Worm (Caenorhabditis elegans) whole organism, L4 larva: ENCODE data around the gene Y73B6BL.288.

Source experiments
- F10B5.3 ChIP-seq: sonication (generic microtip); optimal IDR thresholded peaks from 2 replicates; lab custom pipeline; 2016; ENCODE audit warnings: mild to moderate bottlenecking, missing genetic modification characterization, missing compliant biosample characterization
- F26F4.8 ChIP-seq: fragments of 200-800 bp; sonication (Bioruptor generic); conservative IDR thresholded peaks from 2 replicates; pipeline ENCODE4 v1.3.6; 2022; ENCODE audit warnings: missing genetic modification characterization, missing compliant biosample characterization
- F37D6.2 ChIP-seq: sonication (generic microtip); optimal IDR thresholded peaks from 2 replicates; lab custom pipeline; 2016; ENCODE audit warnings: mild to moderate bottlenecking, missing genetic modification characterization, missing compliant biosample characterization
- Y105C5A.15 ChIP-seq: fragments of 200-800 bp; sonication (Bioruptor generic); IDR thresholded peaks from 2 replicates; pipeline ENCODE4 v1.3.6; 2022; ENCODE audit warnings: missing genetic modification characterization, missing compliant biosample characterization
- arid-1 ChIP-seq: fragments of 200-800 bp; sonication (Bioruptor generic); conservative IDR thresholded peaks from 2 replicates; pipeline ENCODE4 v1.3.6; 2022; ENCODE audit warnings: missing genetic modification reagents, missing genetic modification characterization, missing compliant biosample characterization
- attf-4 ChIP-seq: sonication (generic microtip); optimal IDR thresholded peaks from 3 replicates; lab custom pipeline; 2017; ENCODE audit warnings: missing biosample characterization, missing genetic modification characterization
- cey-2 ChIP-seq: sonication (generic microtip); optimal IDR thresholded peaks from 3 replicates; lab custom pipeline; 2017; ENCODE audit warnings: missing genetic modification characterization, mild to moderate bottlenecking, missing compliant biosample characterization, antibody characterized with exemption, borderline replicate concordance; ENCODE audit not compliant: insufficient read depth
- ctbp-1 ChIP-seq: fragments of 200-800 bp; sonication (Bioruptor generic); IDR thresholded peaks from 2 replicates; pipeline ENCODE4 v1.3.6; 2022; ENCODE audit warnings: missing genetic modification reagents, missing genetic modification characterization, missing compliant biosample characterization
- daf-16 ChIP-seq, 3 experiments: sonication (generic microtip); optimal IDR thresholded peaks; 2 replicates each; lab custom pipeline; 2016 to 2017; ENCODE audit warnings: missing genetic modification characterization in 3 of 3, missing genetic modification reagents in 3 of 3, mild to moderate bottlenecking in 2 of 3, missing compliant biosample characterization in 2 of 3, missing biosample characterization in 1 of 3, moderate library complexity in 1 of 3
- daf-19 ChIP-seq: fragments of 200-800 bp; sonication (Bioruptor generic); conservative IDR thresholded peaks from 2 replicates; pipeline ENCODE4 v1.3.6; 2022; ENCODE audit warnings: missing genetic modification characterization, missing compliant biosample characterization
- dmd-6 ChIP-seq: fragments of 200-800 bp; sonication (Bioruptor generic); IDR thresholded peaks from 2 replicates; pipeline ENCODE4 v1.3.6; 2022; ENCODE audit warnings: missing genetic modification reagents, missing genetic modification characterization, missing compliant biosample characterization
- dmd-8 ChIP-seq: fragments of 200-800 bp; sonication (Bioruptor generic); IDR thresholded peaks from 2 replicates; pipeline ENCODE4 v1.3.6; 2022; ENCODE audit warnings: missing genetic modification characterization, missing compliant biosample characterization
- dmd-9 ChIP-seq: fragments of 200-800 bp; sonication (Bioruptor generic); IDR thresholded peaks from 2 replicates; pipeline ENCODE4 v1.3.6; 2022; ENCODE audit warnings: missing genetic modification reagents, missing genetic modification characterization, missing compliant biosample characterization
- duxl-1 ChIP-seq: sonication (generic microtip); optimal IDR thresholded peaks from 2 replicates; lab custom pipeline; 2016; ENCODE audit warnings: mild to moderate bottlenecking, missing genetic modification characterization, moderate library complexity, missing compliant biosample characterization; ENCODE audit not compliant: poor library complexity
- dve-1 ChIP-seq: sonication (generic microtip); optimal IDR thresholded peaks from 2 replicates; lab custom pipeline; 2017; ENCODE audit warnings: antibody characterized with exemption, mild to moderate bottlenecking, missing genetic modification characterization, missing compliant biosample characterization; ENCODE audit not compliant: insufficient read depth
- egl-43 ChIP-seq: fragments of 200-800 bp; sonication (Bioruptor generic); IDR thresholded peaks from 2 replicates; pipeline ENCODE4 v1.3.6; 2022; ENCODE audit warnings: missing genetic modification reagents, missing genetic modification characterization, missing compliant biosample characterization
- fkh-10 ChIP-seq: fragments of 150-350 bp; optimal IDR thresholded peaks from 2 replicates; lab custom pipeline; 2014; ENCODE audit warnings: missing biosample characterization, missing genetic modification reagents, missing genetic modification characterization
- fos-1 ChIP-seq: fragments of 150-350 bp; optimal IDR thresholded peaks from 2 replicates; lab custom pipeline; 2014; ENCODE audit warnings: missing biosample characterization, missing genetic modification characterization
- gei-8 ChIP-seq: fragments of 200-800 bp; sonication (Bioruptor generic); optimal IDR thresholded peaks from 2 replicates; lab custom pipeline; 2018; ENCODE audit warnings: mild to moderate bottlenecking, missing genetic modification characterization, missing compliant biosample characterization
- hif-1 ChIP-seq, 2 experiments: sonication (generic microtip); optimal IDR thresholded peaks; 2 replicates each; lab custom pipeline; 2016 to 2017; ENCODE audit warnings: missing compliant biosample characterization in 2 of 2, missing genetic modification characterization in 2 of 2, missing genetic modification reagents in 2 of 2, missing genotype in 2 of 2, mild to moderate bottlenecking in 1 of 2
- hmg-1.1 ChIP-seq: fragments of 200-800 bp; sonication (Bioruptor generic); IDR thresholded peaks from 2 replicates; pipeline ENCODE4 v1.3.6; 2022; ENCODE audit warnings: missing genetic modification reagents, missing genetic modification characterization, missing compliant biosample characterization
- jun-1 ChIP-seq: fragments of 150-350 bp; optimal IDR thresholded peaks from 2 replicates; lab custom pipeline; 2014; ENCODE audit warnings: missing biosample characterization, missing genetic modification reagents, missing genetic modification characterization
- lim-7 ChIP-seq: fragments of 200-800 bp; sonication (Bioruptor generic); IDR thresholded peaks from 2 replicates; pipeline ENCODE4 v1.3.6; 2022; ENCODE audit warnings: missing genetic modification characterization, missing compliant biosample characterization
- lin-1 ChIP-seq: fragments of 200-800 bp; sonication (Bioruptor generic); IDR thresholded peaks from 2 replicates; pipeline ENCODE4 v1.3.6; 2022; ENCODE audit warnings: missing genetic modification reagents, missing genetic modification characterization, missing compliant biosample characterization
- lin-15B ChIP-seq: fragments of 150-350 bp; sonication (generic microtip); optimal IDR thresholded peaks from 3 replicates; lab custom pipeline; 2014; ENCODE audit warnings: missing biosample characterization, missing genetic modification characterization
- lin-29 ChIP-seq: fragments of 200-800 bp; sonication (Bioruptor generic); IDR thresholded peaks from 2 replicates; pipeline ENCODE4 v1.3.6; 2022; ENCODE audit warnings: missing genetic modification reagents, missing genetic modification characterization, missing compliant biosample characterization
- lin-39 ChIP-seq: fragments of 150-350 bp; optimal IDR thresholded peaks from 2 replicates; lab custom pipeline; 2014; ENCODE audit warnings: missing biosample characterization, missing genetic modification reagents, missing genetic modification characterization
- lir-3 ChIP-seq: sonication (generic microtip); optimal IDR thresholded peaks from 2 replicates; lab custom pipeline; 2016; ENCODE audit warnings: mild to moderate bottlenecking, missing genetic modification characterization, missing compliant biosample characterization
- madf-5 ChIP-seq, 2 experiments: fragments of 200-800 bp; sonication (Bioruptor generic); IDR thresholded peaks; 2 replicates each; pipeline ENCODE4 v1.3.6; 2022; ENCODE audit warnings: missing compliant biosample characterization in 2 of 2, missing genetic modification characterization in 2 of 2
- madf-9 ChIP-seq: fragments of 200-800 bp; sonication (Bioruptor generic); conservative IDR thresholded peaks from 2 replicates; pipeline ENCODE4 v1.3.6; 2022; ENCODE audit warnings: missing genetic modification reagents, missing genetic modification characterization, missing compliant biosample characterization
- mes-2 ChIP-seq: sonication (generic microtip); optimal IDR thresholded peaks from 2 replicates; lab custom pipeline; 2016; ENCODE audit warnings: missing genotype, mild to moderate bottlenecking, missing genetic modification characterization, missing compliant biosample characterization; ENCODE audit not compliant: poor library complexity, severe bottlenecking
- mxl-2 ChIP-seq: fragments of 200-800 bp; sonication (Bioruptor generic); conservative IDR thresholded peaks from 2 replicates; pipeline ENCODE4 v1.3.6; 2022; ENCODE audit warnings: missing genetic modification reagents, missing genetic modification characterization, missing compliant biosample characterization
- nhr-102 ChIP-seq: sonication (generic microtip); optimal IDR thresholded peaks from 2 replicates; lab custom pipeline; 2016; ENCODE audit warnings: mild to moderate bottlenecking, missing genetic modification characterization, moderate library complexity, missing compliant biosample characterization
- nhr-11 ChIP-seq: fragments of 150-350 bp; optimal IDR thresholded peaks from 2 replicates; lab custom pipeline; 2014; ENCODE audit warnings: missing biosample characterization, missing genetic modification characterization
- nhr-41 ChIP-seq: fragments of 200-800 bp; sonication (Bioruptor generic); IDR thresholded peaks from 2 replicates; pipeline ENCODE4 v1.3.6; 2022; ENCODE audit warnings: missing genetic modification reagents, missing genetic modification characterization, missing compliant biosample characterization
- nhr-42 ChIP-seq: fragments of 200-800 bp; sonication (Bioruptor generic); IDR thresholded peaks from 2 replicates; pipeline ENCODE4 v1.3.6; 2022; ENCODE audit warnings: missing genetic modification characterization, missing compliant biosample characterization
- nhr-76 ChIP-seq: fragments of 150-350 bp; optimal IDR thresholded peaks from 2 replicates; lab custom pipeline; 2014; ENCODE audit warnings: missing biosample characterization, missing genetic modification characterization
- nhr-77 ChIP-seq: fragments of 150-350 bp; optimal IDR thresholded peaks from 2 replicates; lab custom pipeline; 2014; ENCODE audit warnings: missing biosample characterization, missing genetic modification characterization
- php-3 ChIP-seq: fragments of 200-800 bp; sonication (Bioruptor generic); IDR thresholded peaks from 2 replicates; pipeline ENCODE4 v1.3.6; 2022; ENCODE audit warnings: missing genetic modification reagents, missing genetic modification characterization, missing compliant biosample characterization
- set-16 ChIP-seq: fragments of 200-800 bp; sonication (Bioruptor generic); IDR thresholded peaks from 2 replicates; pipeline ENCODE4 v1.3.6; 2022; ENCODE audit warnings: missing genetic modification reagents, missing genetic modification characterization, missing compliant biosample characterization
- skn-1 ChIP-seq: fragments of 150-350 bp; optimal IDR thresholded peaks from 2 replicates; lab custom pipeline; 2014; ENCODE audit warnings: missing biosample characterization, missing genetic modification characterization
- snpc-1.2 ChIP-seq: fragments of 200-800 bp; sonication (Bioruptor generic); IDR thresholded peaks from 2 replicates; pipeline ENCODE4 v1.3.6; 2022; ENCODE audit warnings: missing genetic modification reagents, missing genetic modification characterization, missing compliant biosample characterization
- spr-1 ChIP-seq: sonication (generic microtip); optimal IDR thresholded peaks from 2 replicates; lab custom pipeline; 2016; ENCODE audit warnings: mild to moderate bottlenecking, missing genetic modification characterization, missing compliant biosample characterization
- tag-97 ChIP-seq: fragments of 200-800 bp; sonication (Bioruptor generic); IDR thresholded peaks from 2 replicates; pipeline ENCODE4 v1.3.6; 2022; ENCODE audit warnings: missing genetic modification characterization, missing compliant biosample characterization
- unc-39 ChIP-seq: sonication (generic microtip); optimal IDR thresholded peaks from 2 replicates; lab custom pipeline; 2017; ENCODE audit warnings: missing biosample characterization, missing genetic modification characterization
- vab-7 ChIP-seq: fragments of 200-800 bp; sonication (Bioruptor generic); IDR thresholded peaks from 2 replicates; pipeline ENCODE4 v1.3.6; 2022; ENCODE audit warnings: missing genetic modification reagents, missing genetic modification characterization, missing compliant biosample characterization
- zfp-2 ChIP-seq: sonication (generic microtip); optimal IDR thresholded peaks from 2 replicates; lab custom pipeline; 2016; ENCODE audit warnings: mild to moderate bottlenecking, missing genetic modification characterization, missing compliant biosample characterization
- zip-11 ChIP-seq: fragments of 200-800 bp; sonication (Bioruptor generic); IDR thresholded peaks from 2 replicates; pipeline ENCODE4 v1.3.6; 2022; ENCODE audit warnings: missing genetic modification characterization, missing compliant biosample characterization
- zip-2 ChIP-seq: fragments of 150-350 bp; optimal IDR thresholded peaks from 2 replicates; lab custom pipeline; 2014; ENCODE audit warnings: missing biosample characterization, missing genetic modification characterization
- ztf-7 ChIP-seq: fragments of 150-350 bp; optimal IDR thresholded peaks from 2 replicates; lab custom pipeline; 2014; ENCODE audit warnings: missing biosample characterization, missing genetic modification characterization

Gene Y73B6BL.288

ce11 chrIV:6336748-6337147 lies 5.6 kb downstream of the Y73B6BL.288 start (continued):
- TF ChIP-seq nhr-41 (GFP tag; lab: Robert Waterston, UW) (no peak), skn-1 (peak; percentile 46), spr-1 (tag; lab: Kevin White, UChicago) (peak; percentile 84), unc-39 (no peak), lim-7 (GFP tag; lab: Robert Waterston, UW) (no peak), lin-15B (no peak), lin-39 (tag; lab: Kevin White, UChicago) (no peak), attf-4 (tag; lab: Kevin White, UChicago) (no peak), Y105C5A.15 (GFP tag; lab: Robert Waterston, UW) (no peak), lin-29 (GFP tag; lab: Robert Waterston, UW) (peak; percentile 67; the same call in 1 of the 2 replicates), zfp-2 (tag; lab: Kevin White, UChicago) (peak; percentile 82), gei-8 (GFP tag; lab: Kevin White, UChicago) (peak; percentile 95), F10B5.3 (no peak), mes-2 (peak; percentile 79), ztf-7 (peak; percentile 75), F37D6.2 (peak; percentile 73), dmd-6 (GFP tag; lab: Robert Waterston, UW) (peak; percentile 99), nhr-42 (GFP tag; lab: Robert Waterston, UW) (peak; percentile 80; the same call in 1 of the 2 replicates), snpc-1.2 (GFP tag; lab: Robert Waterston, UW) (0 out of 2 replicates have a peak, but pooled peaks have one; percentile 38), nhr-77 (tag; lab: Kevin White, UChicago) (no peak), nhr-76 (no peak), daf-16 (GFP tag; optimal IDR thresholded peaks at IDR 0.05; lab: Kevin White, UChicago) (peak; percentile 62 to 79), daf-16 (tag; optimal IDR thresholded peaks at IDR 0.05; lab: Kevin White, UChicago) (peak; percentile 89), madf-9 (GFP tag; lab: Robert Waterston, UW) (0 out of 2 replicates have a peak, but pooled peaks have one; percentile 44), php-3 (GFP tag; lab: Robert Waterston, UW) (peak; percentile 90), dmd-8 (no peak), zip-2 (tag; lab: Kevin White, UChicago) (peak; percentile 40), nhr-102 (tag; lab: Kevin White, UChicago) (peak; percentile 96), duxl-1 (tag; lab: Kevin White, UChicago) (peak; percentile 76), hif-1 (tag; optimal IDR thresholded peaks at IDR 0.05; lab: Kevin White, UChicago) (peak; percentile 81 to 95), fkh-10 (peak; percentile 31), daf-19 (no peak; the same call in 1 of the 2 replicates), tag-97 (GFP tag; lab: Robert Waterston, UW) (no peak), zip-11 (GFP tag; lab: Robert Waterston, UW) (no peak), fos-1 (tag; lab: Kevin White, UChicago) (peak; percentile 14), hmg-1.1 (GFP tag; lab: Robert Waterston, UW) (peak; percentile 85), dve-1 (tag; lab: Kevin White, UChicago) (peak; percentile 99), ctbp-1 (GFP tag; lab: Robert Waterston, UW) (peak; percentile 90), arid-1 (peak; percentile 46; the same call in 1 of the 2 replicates), dmd-9 (GFP tag; lab: Robert Waterston, UW) (no peak), set-16 (peak; percentile 59), F26F4.8 (GFP tag; lab: Robert Waterston, UW) (no peak), lin-1 (GFP tag; lab: Robert Waterston, UW) (peak; percentile 92), nhr-11 (tag; lab: Kevin White, UChicago) (peak; percentile 84), lir-3 (tag; lab: Kevin White, UChicago) (no peak), vab-7 (peak; percentile 52; the same call in 1 of the 2 replicates), jun-1 (tag; lab: Kevin White, UChicago) (peak; percentile 47), cey-2 (tag; lab: Kevin White, UChicago) (peak; percentile 74), mxl-2 (peak; percentile 75), egl-43 (GFP tag; lab: Robert Waterston, UW) (peak; percentile 76), madf-5 (GFP tag; IDR thresholded peaks at IDR 0.05; lab: Robert Waterston, UW) (no peak)
